Worm (Caenorhabditis elegans): Measurements from ENCODE around the gene hgap-2.

DNA sequence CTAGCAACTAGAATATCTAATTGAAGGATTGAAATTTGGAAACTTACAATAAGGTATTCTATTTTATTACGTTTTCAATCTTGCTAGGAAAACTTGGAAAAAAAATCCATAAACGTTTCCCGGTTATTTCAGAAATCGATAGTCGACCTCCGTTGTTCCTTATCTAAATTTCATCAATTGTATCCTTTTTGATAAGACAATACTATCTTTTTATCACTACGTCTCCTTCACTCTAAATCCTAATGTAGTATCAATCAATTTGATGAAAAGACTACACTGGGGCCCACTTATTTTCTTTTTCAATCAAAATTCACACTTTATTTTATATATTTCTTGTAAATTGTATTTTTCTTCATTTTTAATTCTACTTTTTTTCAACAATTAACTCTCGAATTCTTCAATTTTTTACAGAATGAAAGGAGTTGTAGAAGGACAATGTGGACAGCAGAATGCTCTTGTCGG is 19.7 kb upstream of the hgap-2 start, which contains the start of gene prx-5:
- no peak for TF ChIP-seq W03F9.2 (tag; optimal IDR thresholded peaks at IDR 0.05)
- TF ChIP-seq dao-5 (tag; optimal IDR thresholded peaks at IDR 0.05), result no peak
- no peak for TF ChIP-seq him-1 (tag; optimal IDR thresholded peaks at IDR 0.05)
